Fruit fly (Drosophila melanogaster) whole organism, embryonic: Measurements from ENCODE around the gene CG5828.

Experiments used
- Abd-B ChIP-seq: fragments of 200-800 bp; sonication (Bioruptor generic); optimal IDR thresholded peaks from 2 replicates; lab custom pipeline; 2018; ENCODE audit warnings: missing biosample characterization, mild to moderate bottlenecking, missing genetic modification characterization, moderate library complexity
- BEAF-32 ChIP-seq: fragments of 200-800 bp; sonication (Bioruptor generic); optimal IDR thresholded peaks from 3 replicates; lab custom pipeline; 2017; ENCODE audit warnings: missing biosample characterization, missing genetic modification characterization, mild to moderate bottlenecking, moderate library complexity, missing genetic modification reagents
- BtbVII ChIP-seq: fragments of 200-800 bp; sonication (Bioruptor generic); optimal IDR thresholded peaks from 3 replicates; lab custom pipeline; 2017; ENCODE audit warnings: missing biosample characterization, mild to moderate bottlenecking, missing genetic modification characterization
- CG10366 ChIP-seq: fragments of 200-800 bp; sonication (Bioruptor generic); IDR thresholded peaks from 2 replicates; pipeline ENCODE4 v1.3.6; 2022; ENCODE audit warnings: missing biosample characterization, missing genetic modification characterization
- CG11723 ChIP-seq: fragments of 200-800 bp; sonication (Bioruptor generic); optimal IDR thresholded peaks from 2 replicates; lab custom pipeline; 2017; ENCODE audit warnings: missing biosample characterization, mild to moderate bottlenecking, missing genetic modification characterization
- CG12071 ChIP-seq: fragments of 200-800 bp; sonication (Bioruptor generic); optimal IDR thresholded peaks from 3 replicates; lab custom pipeline; 2018; ENCODE audit warnings: missing biosample characterization, mild to moderate bottlenecking, missing genetic modification characterization
- CG12299 ChIP-seq: fragments of 200-800 bp; sonication (Bioruptor generic); optimal IDR thresholded peaks from 2 replicates; lab custom pipeline; 2018; ENCODE audit warnings: missing biosample characterization, mild to moderate bottlenecking, missing genetic modification characterization
- CG12659 ChIP-seq: fragments of 200-800 bp; sonication (Bioruptor generic); optimal IDR thresholded peaks from 3 replicates; lab custom pipeline; 2017; ENCODE audit warnings: mild to moderate bottlenecking, missing biosample characterization, missing genetic modification reagents, missing genetic modification characterization
- CG12769 ChIP-seq: fragments of 200-800 bp; sonication (Bioruptor generic); optimal IDR thresholded peaks from 2 replicates; lab custom pipeline; 2019; ENCODE audit warnings: missing biosample characterization, mild to moderate bottlenecking, missing genetic modification characterization, moderate library complexity
- CG13287 ChIP-seq: fragments of 200-800 bp; sonication (Bioruptor generic); IDR thresholded peaks from 2 replicates; pipeline ENCODE4 v1.3.6; 2022; ENCODE audit warnings: missing biosample characterization, missing genetic modification characterization; ENCODE audit not compliant: partially characterized antibody
- CG14441 ChIP-seq: fragments of 200-800 bp; sonication (Bioruptor generic); IDR thresholded peaks from 2 replicates; pipeline ENCODE4 v1.3.6; 2022; ENCODE audit warnings: missing biosample characterization, missing genetic modification characterization
- CG1832 ChIP-seq: fragments of 200-800 bp; sonication (Bioruptor generic); optimal IDR thresholded peaks from 2 replicates; lab custom pipeline; 2017; ENCODE audit warnings: missing biosample characterization, mild to moderate bottlenecking, missing genetic modification characterization, inconsistent platforms
- CG2129 ChIP-seq: fragments of 200-800 bp; sonication (Bioruptor generic); IDR thresholded peaks from 2 replicates; pipeline ENCODE4 v1.3.6; 2022; ENCODE audit warnings: missing biosample characterization, missing genetic modification characterization; ENCODE audit not compliant: partially characterized antibody
- CG4404 ChIP-seq: fragments of 200-800 bp; sonication (Bioruptor generic); IDR thresholded peaks from 2 replicates; pipeline ENCODE4 v1.3.6; 2022; ENCODE audit warnings: missing biosample characterization, missing genetic modification characterization
- CG4617 ChIP-seq: fragments of 200-800 bp; sonication (Bioruptor generic); optimal IDR thresholded peaks from 3 replicates; lab custom pipeline; 2016; ENCODE audit warnings: missing biosample characterization, missing genetic modification characterization, borderline replicate concordance
- CG4707 ChIP-seq: fragments of 200-800 bp; sonication (Bioruptor generic); optimal IDR thresholded peaks from 2 replicates; lab custom pipeline; 2018; ENCODE audit warnings: missing biosample characterization, mild to moderate bottlenecking, missing genetic modification characterization, moderate library complexity
- CG6654 ChIP-seq: fragments of 200-800 bp; sonication (Bioruptor generic); optimal IDR thresholded peaks from 2 replicates; lab custom pipeline; 2017; ENCODE audit warnings: missing biosample characterization, mild to moderate bottlenecking, missing genetic modification characterization
- CG6765 ChIP-seq: fragments of 200-800 bp; sonication (Bioruptor generic); optimal IDR thresholded peaks from 3 replicates; lab custom pipeline; 2017; ENCODE audit warnings: missing biosample characterization, mild to moderate bottlenecking, missing genetic modification characterization
- CG8089 ChIP-seq: fragments of 200-800 bp; sonication (Bioruptor generic); optimal IDR thresholded peaks from 3 replicates; lab custom pipeline; 2016; ENCODE audit warnings: missing biosample characterization, missing genetic modification characterization
- Dll ChIP-seq: fragments of 200-800 bp; sonication (Bioruptor generic); IDR thresholded peaks from 4 replicates; pipeline ENCODE4 v1.3.6; 2022; ENCODE audit warnings: missing biosample characterization, missing genetic modification characterization; ENCODE audit not compliant: partially characterized antibody
- Fer1 ChIP-seq: fragments of 200-800 bp; sonication (Bioruptor generic); optimal IDR thresholded peaks from 2 replicates; lab custom pipeline; 2017; ENCODE audit warnings: missing biosample characterization, mild to moderate bottlenecking, missing genetic modification characterization
- H15 ChIP-seq: fragments of 200-800 bp; sonication (Bioruptor generic); IDR thresholded peaks from 3 replicates; pipeline ENCODE4 v1.3.6; 2022; ENCODE audit warnings: missing biosample characterization, missing genetic modification characterization
- Hand ChIP-seq: fragments of 200-800 bp; sonication (Bioruptor generic); optimal IDR thresholded peaks from 2 replicates; lab custom pipeline; 2017; ENCODE audit warnings: mild to moderate bottlenecking, missing biosample characterization, missing genetic modification reagents, missing genetic modification characterization
- Hmr ChIP-seq: fragments of 200-800 bp; sonication (Bioruptor generic); optimal IDR thresholded peaks from 3 replicates; lab custom pipeline; 2017; ENCODE audit warnings: mild to moderate bottlenecking, missing biosample characterization, missing genetic modification reagents, missing genetic modification characterization
- Hr3 ChIP-seq: fragments of 200-800 bp; sonication (Bioruptor generic); optimal IDR thresholded peaks from 3 replicates; lab custom pipeline; 2016; ENCODE audit warnings: missing biosample characterization, missing genetic modification characterization
- Mrtf ChIP-seq: fragments of 200-800 bp; sonication (Bioruptor generic); IDR thresholded peaks from 3 replicates; pipeline ENCODE4 v1.3.6; 2022; ENCODE audit warnings: missing biosample characterization, missing genetic modification characterization
- Nf-YC ChIP-seq: fragments of 200-800 bp; optimal IDR thresholded peaks from 3 replicates; lab custom pipeline; 2019; ENCODE audit warnings: missing biosample characterization, mild to moderate bottlenecking, missing genetic modification characterization, moderate library complexity
- PHDP ChIP-seq: fragments of 200-800 bp; sonication (Bioruptor generic); optimal IDR thresholded peaks from 3 replicates; lab custom pipeline; 2018; ENCODE audit warnings: missing biosample characterization, mild to moderate bottlenecking, missing genetic modification characterization, moderate library complexity
- Sry-β ChIP-seq: fragments of 200-800 bp; sonication (Bioruptor generic); optimal IDR thresholded peaks from 2 replicates; lab custom pipeline; 2018; ENCODE audit warnings: missing biosample characterization, mild to moderate bottlenecking, missing genetic modification characterization, moderate library complexity
- Taf1 ChIP-seq: fragments of 200-800 bp; sonication (Bioruptor generic); IDR thresholded peaks from 2 replicates; pipeline ENCODE4 v1.3.6; 2022; ENCODE audit warnings: missing biosample characterization, missing genetic modification characterization
- ab ChIP-seq: fragments of 200-800 bp; sonication (Bioruptor generic); optimal IDR thresholded peaks from 2 replicates; lab custom pipeline; 2016; ENCODE audit warnings: missing biosample characterization, missing genetic modification characterization
- abd-A ChIP-seq: fragments of 200-800 bp; sonication (Bioruptor generic); optimal IDR thresholded peaks from 3 replicates; lab custom pipeline; 2019; ENCODE audit warnings: missing biosample characterization, mild to moderate bottlenecking, missing genetic modification characterization, moderate library complexity
- ara ChIP-seq: fragments of 200-800 bp; sonication (Bioruptor generic); IDR thresholded peaks from 2 replicates; pipeline ENCODE4 v1.3.6; 2022; ENCODE audit warnings: missing biosample characterization, missing genetic modification characterization
- ase ChIP-seq: fragments of 200-800 bp; sonication (Bioruptor generic); IDR thresholded peaks from 3 replicates; pipeline ENCODE4 v1.3.6; 2022; ENCODE audit warnings: missing biosample characterization, missing genetic modification characterization
- cwo ChIP-seq: fragments of 200-800 bp; sonication (Bioruptor generic); optimal IDR thresholded peaks from 3 replicates; lab custom pipeline; 2017; ENCODE audit warnings: missing biosample characterization, missing genetic modification characterization, mild to moderate bottlenecking, moderate library complexity, missing genetic modification reagents
- dmrt11E ChIP-seq: fragments of 200-800 bp; sonication (Bioruptor generic); optimal IDR thresholded peaks from 3 replicates; lab custom pipeline; 2018; ENCODE audit warnings: missing biosample characterization, mild to moderate bottlenecking, missing genetic modification characterization, moderate library complexity
- esg ChIP-seq: fragments of 200-800 bp; sonication (Bioruptor generic); conservative IDR thresholded peaks from 2 replicates; pipeline ENCODE4 v1.3.6; 2022; ENCODE audit warnings: missing biosample characterization, missing genetic modification characterization
- exex ChIP-seq: fragments of 200-800 bp; sonication (Bioruptor generic); optimal IDR thresholded peaks from 4 replicates; lab custom pipeline; 2018; ENCODE audit warnings: missing biosample characterization, mild to moderate bottlenecking, missing genetic modification characterization, moderate library complexity
- grn ChIP-seq: fragments of 200-800 bp; sonication (Bioruptor generic); optimal IDR thresholded peaks from 3 replicates; lab custom pipeline; 2017; ENCODE audit warnings: missing biosample characterization, missing genetic modification characterization
- gro ChIP-seq: fragments of 200-800 bp; sonication (Bioruptor generic); optimal IDR thresholded peaks from 2 replicates; lab custom pipeline; 2016; ENCODE audit warnings: missing biosample characterization, missing genetic modification characterization
- jumu ChIP-seq: fragments of 200-800 bp; sonication (Bioruptor generic); optimal IDR thresholded peaks from 3 replicates; lab custom pipeline; 2016; ENCODE audit warnings: missing biosample characterization, missing genetic modification characterization
- mirr ChIP-seq: fragments of 200-800 bp; sonication (Bioruptor generic); optimal IDR thresholded peaks from 3 replicates; lab custom pipeline; 2018; ENCODE audit warnings: missing biosample characterization, mild to moderate bottlenecking, missing genetic modification characterization
- nmo ChIP-seq: fragments of 200-800 bp; sonication (Bioruptor generic); optimal IDR thresholded peaks from 2 replicates; lab custom pipeline; 2018; ENCODE audit warnings: missing biosample characterization, mild to moderate bottlenecking, missing genetic modification characterization, moderate library complexity
- oc ChIP-seq: fragments of 200-800 bp; sonication (Bioruptor generic); optimal IDR thresholded peaks from 2 replicates; lab custom pipeline; 2018; ENCODE audit warnings: missing biosample characterization, mild to moderate bottlenecking, missing genetic modification characterization, moderate library complexity
- otp ChIP-seq: fragments of 200-800 bp; sonication (Bioruptor generic); IDR thresholded peaks from 3 replicates; pipeline ENCODE4, ENCODE4 v1.3.6; 2022; ENCODE audit warnings: missing biosample characterization, missing genetic modification characterization
- p53 ChIP-seq: fragments of 200-800 bp; sonication (Bioruptor generic); optimal IDR thresholded peaks from 2 replicates; lab custom pipeline; 2016; ENCODE audit warnings: missing biosample characterization, missing genetic modification characterization
- row ChIP-seq: fragments of 200-800 bp; sonication (Bioruptor generic); IDR thresholded peaks from 3 replicates; pipeline ENCODE4 v1.3.6; 2022; ENCODE audit warnings: missing biosample characterization, missing genetic modification characterization
- usp ChIP-seq: fragments of >200 bp; optimal IDR thresholded peaks from 2 replicates; lab custom pipeline; 2017; ENCODE audit warnings: missing biosample characterization, missing genetic modification characterization
- vvl ChIP-seq: fragments of 200-800 bp; sonication (Bioruptor generic); IDR thresholded peaks from 2 replicates; pipeline ENCODE4 v1.3.6; 2022; ENCODE audit warnings: missing biosample characterization, missing genetic modification characterization

CG5828 gene

dm6 chr2L:5095350-5095962 is 1.7 kb downstream of the CG5828 start (continued):
- TF ChIP-seq Hand (GFP tag; lab: Kevin White, UChicago) (peak; percentile 5), CG1832 (GFP tag; lab: Kevin White, UChicago) (no peak), Nf-YC (tag; lab: Kevin White, UChicago) (peak; percentile 8), Sry-β (GFP tag; lab: Kevin White, UChicago) (no peak), jumu (no peak), abd-A (tag; lab: Kevin White, UChicago) (peak; percentile 38), gro (peak; percentile 26), Fer1 (peak; percentile 24), otp (GFP tag; lab: Robert Waterston, UW) (no peak), CG10366 (GFP tag; lab: Robert Waterston, UW) (no peak), Hmr (GFP tag; lab: Kevin White, UChicago) (peak; percentile 26), PHDP (peak; percentile 23), oc (tag; lab: Kevin White, UChicago) (peak; percentile 17), Taf1 (GFP tag; lab: Robert Waterston, UW) (no peak), CG6654 (no peak), exex (tag; lab: Kevin White, UChicago) (peak; percentile 76), H15 (GFP tag; lab: Robert Waterston, UW) (no peak), ara (GFP tag; lab: Robert Waterston, UW) (no peak), CG12071 (GFP tag; lab: Kevin White, UChicago) (peak; percentile 10), vvl (GFP tag; lab: Robert Waterston, UW) (peak; percentile 65), CG12769 (tag; lab: Kevin White, UChicago) (peak; percentile 83), cwo (peak; percentile 71), ab (no peak), CG11723 (GFP tag; lab: Kevin White, UChicago) (no peak), CG12299 (tag; lab: Kevin White, UChicago) (no peak), BtbVII (GFP tag; lab: Kevin White, UChicago) (peak; percentile 15), ase (GFP tag; lab: Robert Waterston, UW) (no peak), grn (GFP tag; lab: Kevin White, UChicago) (peak; percentile 38), p53 (GFP tag; lab: Kevin White, UChicago) (no peak), mirr (GFP tag; lab: Kevin White, UChicago) (peak; percentile 65)

dm6 chr2L:5096222-5096621 is 2.4 kb downstream of the CG5828 start, which contains the start of gene CG4230:
CG4230 (plus strand) TSS chr2L:5096227.
- peak; percentile 26 for TF ChIP-seq CG12659 (GFP tag; lab: Kevin White, UChicago)
- no peak for TF ChIP-seq esg (GFP tag; lab: Robert Waterston, UW)
- TF ChIP-seq Hr3 (GFP tag; lab: Kevin White, UChicago) = no peak
- no peak for TF ChIP-seq usp (GFP tag; lab: Kevin White, UChicago)
- TF ChIP-seq CG2129 = peak; percentile 70
- no peak for TF ChIP-seq BtbVII (GFP tag; lab: Kevin White, UChicago)
- TF ChIP-seq Abd-B = no peak
- peak; percentile 50 for TF ChIP-seq Sry-β (GFP tag; lab: Kevin White, UChicago)
- TF ChIP-seq row = peak; percentile 23; the same call in 1 of the 3 replicates
- no peak for TF ChIP-seq Mrtf (GFP tag; lab: Robert Waterston, UW)
- no peak for TF ChIP-seq CG4707 (GFP tag; lab: Kevin White, UChicago)
- no peak for TF ChIP-seq ara (GFP tag; lab: Robert Waterston, UW)
- TF ChIP-seq CG4617 (GFP tag; lab: Kevin White, UChicago) = peak; percentile 39
- TF ChIP-seq CG14441 = no peak
- TF ChIP-seq BEAF-32 (GFP tag; lab: Kevin White, UChicago) = peak; percentile 83
- peak; percentile 1 for TF ChIP-seq nmo (GFP tag; lab: Kevin White, UChicago)
- TF ChIP-seq dmrt11E (tag; lab: Kevin White, UChicago) = no peak
- TF ChIP-seq CG4404 (GFP tag; lab: Robert Waterston, UW) = no peak
- no peak for TF ChIP-seq CG6765 (GFP tag; lab: Kevin White, UChicago)
- no peak for TF ChIP-seq CG8089 (GFP tag; lab: Kevin White, UChicago)
- peak; percentile 92 for TF ChIP-seq CG13287
- peak; percentile 84 for TF ChIP-seq Dll (GFP tag; lab: Robert Waterston, UW)
